Fruit fly (Drosophila melanogaster) whole organism, embryonic: ENCODE data around the gene tup.

ENCODE experiments used
- Atf6 ChIP-seq: fragments of 200-800 bp; sonication (Bioruptor generic); IDR thresholded peaks from 2 replicates; pipeline ENCODE4 v1.3.6; 2022; ENCODE audit warnings: missing biosample characterization, missing genetic modification characterization
- Bdp1 ChIP-seq: fragments of 200-800 bp; sonication (Bioruptor generic); optimal IDR thresholded peaks from 3 replicates; lab custom pipeline; 2016; ENCODE audit warnings: missing biosample characterization, missing genetic modification characterization
- CG1024 ChIP-seq: fragments of 200-800 bp; sonication (Bioruptor generic); IDR thresholded peaks from 2 replicates; pipeline ENCODE4 v1.3.6; 2022; ENCODE audit warnings: missing biosample characterization, missing genetic modification characterization
- CG12219 ChIP-seq: fragments of 200-800 bp; sonication (Bioruptor generic); optimal IDR thresholded peaks from 3 replicates; lab custom pipeline; 2018; ENCODE audit warnings: missing biosample characterization, mild to moderate bottlenecking, missing genetic modification characterization
- CG12236 ChIP-seq: fragments of 200-800 bp; sonication (Bioruptor generic); optimal IDR thresholded peaks from 2 replicates; lab custom pipeline; 2016; ENCODE audit warnings: missing biosample characterization, missing genetic modification characterization
- CG12659 ChIP-seq: fragments of 200-800 bp; sonication (Bioruptor generic); optimal IDR thresholded peaks from 3 replicates; lab custom pipeline; 2017; ENCODE audit warnings: mild to moderate bottlenecking, missing biosample characterization, missing genetic modification reagents, missing genetic modification characterization
- CG14441 ChIP-seq: fragments of 200-800 bp; sonication (Bioruptor generic); IDR thresholded peaks from 2 replicates; pipeline ENCODE4 v1.3.6; 2022; ENCODE audit warnings: missing biosample characterization, missing genetic modification characterization
- CG15479 ChIP-seq: fragments of 200-800 bp; sonication (Bioruptor generic); optimal IDR thresholded peaks from 3 replicates; lab custom pipeline; 2019; ENCODE audit warnings: missing biosample characterization, mild to moderate bottlenecking, missing genetic modification characterization, moderate library complexity
- CG1603 ChIP-seq: fragments of 200-800 bp; sonication (Bioruptor generic); optimal IDR thresholded peaks from 2 replicates; lab custom pipeline; 2019; ENCODE audit warnings: missing biosample characterization, mild to moderate bottlenecking, missing genetic modification characterization, moderate library complexity
- CG17361 ChIP-seq: fragments of 200-800 bp; sonication (Bioruptor generic); IDR thresholded peaks from 3 replicates; pipeline ENCODE4 v1.3.6; 2022; ENCODE audit warnings: missing biosample characterization, missing genetic modification characterization
- CG17802 ChIP-seq: fragments of 200-800 bp; sonication (Bioruptor generic); optimal IDR thresholded peaks from 2 replicates; lab custom pipeline; 2018; ENCODE audit warnings: missing biosample characterization, mild to moderate bottlenecking, missing genetic modification characterization, moderate library complexity
- CG18262 ChIP-seq: fragments of 200-800 bp; optimal IDR thresholded peaks from 3 replicates; lab custom pipeline; 2019; ENCODE audit warnings: missing biosample characterization, mild to moderate bottlenecking, missing genetic modification characterization, moderate library complexity
- CG2116 ChIP-seq: fragments of 200-800 bp; sonication (Bioruptor generic); optimal IDR thresholded peaks from 3 replicates; lab custom pipeline; 2018; ENCODE audit warnings: missing biosample characterization, mild to moderate bottlenecking, missing genetic modification characterization
- CG32532 ChIP-seq: fragments of 200-800 bp; sonication (Bioruptor generic); IDR thresholded peaks from 2 replicates; pipeline ENCODE4 v1.3.6; 2022; ENCODE audit warnings: missing biosample characterization, missing genetic modification characterization
- CG6272 ChIP-seq: fragments of 200-800 bp; sonication (Bioruptor generic); IDR thresholded peaks from 2 replicates; pipeline ENCODE4 v1.3.6; 2022; ENCODE audit warnings: missing biosample characterization, missing genetic modification characterization
- CG6683 ChIP-seq: fragments of 200-800 bp; sonication (Bioruptor generic); optimal IDR thresholded peaks from 2 replicates; lab custom pipeline; 2017; ENCODE audit warnings: missing biosample characterization, mild to moderate bottlenecking, missing genetic modification characterization, missing genetic modification reagents
- CG7357 ChIP-seq: fragments of 200-800 bp; sonication (Bioruptor generic); IDR thresholded peaks from 3 replicates; pipeline ENCODE4 v1.3.6; 2022; ENCODE audit warnings: missing biosample characterization, missing genetic modification characterization
- CG7372 ChIP-seq: fragments of 200-800 bp; sonication (Bioruptor generic); IDR thresholded peaks from 2 replicates; pipeline ENCODE4 v1.3.6; 2022; ENCODE audit warnings: missing biosample characterization, missing genetic modification characterization
- Chrac-16 ChIP-seq: fragments of 200-800 bp; sonication (Bioruptor generic); optimal IDR thresholded peaks from 3 replicates; lab custom pipeline; 2016; ENCODE audit warnings: missing biosample characterization, missing genetic modification characterization
- CoRest ChIP-seq: fragments of 200-800 bp; sonication (Bioruptor generic); optimal IDR thresholded peaks from 3 replicates; lab custom pipeline; 2018; ENCODE audit warnings: missing biosample characterization, mild to moderate bottlenecking, missing genetic modification characterization, moderate library complexity
- Deaf1 ChIP-seq: fragments of 200-800 bp; optimal IDR thresholded peaks from 3 replicates; lab custom pipeline; 2019; ENCODE audit warnings: missing biosample characterization, mild to moderate bottlenecking, missing genetic modification characterization, moderate library complexity
- E2f1 ChIP-seq: fragments of 200-800 bp; sonication (Bioruptor generic); IDR thresholded peaks from 2 replicates; pipeline ENCODE4 v1.3.6; 2022; ENCODE audit warnings: missing biosample characterization, missing genetic modification characterization
- Fer2 ChIP-seq: fragments of 200-800 bp; sonication (Bioruptor generic); optimal IDR thresholded peaks from 2 replicates; lab custom pipeline; 2018; ENCODE audit warnings: missing biosample characterization, mild to moderate bottlenecking, missing genetic modification characterization, moderate library complexity
- HLH4C ChIP-seq: fragments of 200-800 bp; sonication (Bioruptor generic); IDR thresholded peaks from 3 replicates; pipeline ENCODE4 v1.3.6; 2022; ENCODE audit warnings: missing biosample characterization, missing genetic modification characterization; ENCODE audit not compliant: partially characterized antibody
- Hr39 ChIP-seq: fragments of >200 bp; optimal IDR thresholded peaks from 2 replicates; lab custom pipeline; 2017
- Med ChIP-seq: fragments of 200-800 bp; sonication (Bioruptor generic); peaks from one replicate; lab custom pipeline; 2016; ENCODE audit warnings: missing biosample characterization, missing genetic modification characterization, mild to moderate bottlenecking, inconsistent platforms, moderate library complexity
- Meics ChIP-seq: fragments of 200-800 bp; sonication (Bioruptor generic); optimal IDR thresholded peaks from 2 replicates; lab custom pipeline; 2017; ENCODE audit warnings: missing biosample characterization, mild to moderate bottlenecking, missing genetic modification characterization
- Nf-YA ChIP-seq: fragments of 200-800 bp; sonication (Bioruptor generic); IDR thresholded peaks from 2 replicates; pipeline ENCODE4 v1.3.6; 2022; ENCODE audit warnings: missing biosample characterization, missing genetic modification characterization
- Ravus ChIP-seq: fragments of 200-800 bp; sonication (Bioruptor generic); IDR thresholded peaks from 2 replicates; pipeline ENCODE4 v1.3.6; 2022; ENCODE audit warnings: missing biosample characterization, missing genetic modification characterization
- Scr ChIP-seq: fragments of 200-800 bp; sonication (Bioruptor generic); IDR thresholded peaks from 2 replicates; pipeline ENCODE4 v1.3.6; 2022; ENCODE audit warnings: missing biosample characterization, missing genetic modification characterization; ENCODE audit not compliant: partially characterized antibody
- Sox100B ChIP-seq: fragments of 200-800 bp; sonication (Bioruptor generic); optimal IDR thresholded peaks from 3 replicates; lab custom pipeline; 2018; ENCODE audit warnings: missing biosample characterization, mild to moderate bottlenecking, missing genetic modification characterization
- ab ChIP-seq: fragments of 200-800 bp; sonication (Bioruptor generic); optimal IDR thresholded peaks from 2 replicates; lab custom pipeline; 2016; ENCODE audit warnings: missing biosample characterization, missing genetic modification characterization
- abd-A ChIP-seq: fragments of 200-800 bp; sonication (Bioruptor generic); optimal IDR thresholded peaks from 3 replicates; lab custom pipeline; 2019; ENCODE audit warnings: missing biosample characterization, mild to moderate bottlenecking, missing genetic modification characterization, moderate library complexity
- al ChIP-seq: fragments of 200-800 bp; sonication (Bioruptor generic); IDR thresholded peaks from 2 replicates; pipeline ENCODE4 v1.3.6; 2022; ENCODE audit warnings: missing biosample characterization, missing genetic modification characterization
- amos ChIP-seq: fragments of 200-800 bp; sonication (Bioruptor generic); IDR thresholded peaks from 2 replicates; pipeline ENCODE4 v1.3.6; 2022; ENCODE audit warnings: missing biosample characterization, missing genetic modification characterization; ENCODE audit not compliant: partially characterized antibody
- br ChIP-seq: fragments of >200 bp; optimal IDR thresholded peaks from 2 replicates; lab custom pipeline; 2017
- cato ChIP-seq: fragments of 200-800 bp; sonication (Bioruptor generic); optimal IDR thresholded peaks from 2 replicates; lab custom pipeline; 2016; ENCODE audit warnings: missing biosample characterization, missing genetic modification characterization, borderline replicate concordance
- chinmo ChIP-seq: fragments of 200-800 bp; sonication (Bioruptor generic); IDR thresholded peaks from 4 replicates; pipeline ENCODE4 v1.3.6; 2022; ENCODE audit warnings: missing biosample characterization, missing genetic modification characterization; ENCODE audit not compliant: partially characterized antibody
- en ChIP-seq: fragments of 200-800 bp; sonication (Bioruptor generic); optimal IDR thresholded peaks from 2 replicates; lab custom pipeline; 2016; ENCODE audit warnings: missing biosample characterization, missing genetic modification characterization
- eyg ChIP-seq: fragments of 200-800 bp; sonication (Bioruptor generic); optimal IDR thresholded peaks from 3 replicates; lab custom pipeline; 2016; ENCODE audit warnings: missing biosample characterization, missing genetic modification characterization
- grau ChIP-seq: fragments of 200-800 bp; optimal IDR thresholded peaks from 3 replicates; lab custom pipeline; 2019; ENCODE audit warnings: missing biosample characterization, mild to moderate bottlenecking, missing genetic modification characterization, moderate library complexity
- inv ChIP-seq: fragments of 200-800 bp; sonication (Bioruptor generic); IDR thresholded peaks from 2 replicates; pipeline ENCODE4 v1.3.6; 2022; ENCODE audit warnings: missing biosample characterization, missing genetic modification characterization; ENCODE audit not compliant: partially characterized antibody
- jing ChIP-seq: fragments of 200-800 bp; sonication (Bioruptor generic); optimal IDR thresholded peaks from 2 replicates; lab custom pipeline; 2018; ENCODE audit warnings: missing biosample characterization, mild to moderate bottlenecking, missing genetic modification characterization
- ken ChIP-seq: fragments of 200-800 bp; sonication (Bioruptor generic); IDR thresholded peaks from 3 replicates; pipeline ENCODE4 v1.3.6; 2022; ENCODE audit warnings: missing biosample characterization, missing genetic modification characterization
- klu ChIP-seq: fragments of 200-800 bp; sonication (Bioruptor generic); IDR thresholded peaks from 2 replicates; pipeline ENCODE4 v1.3.6; 2022; ENCODE audit warnings: missing biosample characterization, missing genetic modification characterization
- lola ChIP-seq, 3 experiments: fragments of >200 bp in 2 of 3; fragments of 200-800 bp in 1 of 3; sonication (Bioruptor generic) in 1 of 3; optimal IDR thresholded peaks; 2 replicates each; lab custom pipeline; 2017 to 2019; ENCODE audit warnings: missing biosample characterization in 3 of 3, missing genetic modification characterization in 3 of 3, mild to moderate bottlenecking in 1 of 3, moderate library complexity in 1 of 3
- mirr ChIP-seq: fragments of 200-800 bp; sonication (Bioruptor generic); optimal IDR thresholded peaks from 3 replicates; lab custom pipeline; 2018; ENCODE audit warnings: missing biosample characterization, mild to moderate bottlenecking, missing genetic modification characterization
- mld ChIP-seq: fragments of 200-800 bp; sonication (Bioruptor generic); IDR thresholded peaks from 3 replicates; pipeline ENCODE4 v1.3.6; 2022; ENCODE audit warnings: missing biosample characterization, missing genetic modification characterization; ENCODE audit not compliant: partially characterized antibody
- repo ChIP-seq: fragments of 200-800 bp; sonication (Bioruptor generic); optimal IDR thresholded peaks from 2 replicates; lab custom pipeline; 2016; ENCODE audit warnings: missing biosample characterization, missing genetic modification characterization
- sima ChIP-seq: fragments of 200-800 bp; sonication (Bioruptor generic); optimal IDR thresholded peaks from 2 replicates; lab custom pipeline; 2016; ENCODE audit warnings: missing biosample characterization, missing genetic modification characterization
- slbo ChIP-seq: fragments of 200-800 bp; sonication (Bioruptor generic); IDR thresholded peaks from 2 replicates; pipeline ENCODE4 v1.3.6; 2022; ENCODE audit warnings: missing biosample characterization, missing genetic modification characterization

Gene tup

dm6 chr2L:18890087-18890486 is 9.0 kb upstream of the tup start (continued):
- TF ChIP-seq Atf6 (GFP tag; lab: Robert Waterston, UW) (peak; percentile 53; the same call in 1 of the 2 replicates), al (no peak), cato (peak; percentile 58), CG12219 (GFP tag; lab: Kevin White, UChicago) (peak; percentile 74), E2f1 (peak; percentile 39; the same call in 1 of the 2 replicates), CG18262 (peak; percentile 89), HLH4C (GFP tag; lab: Robert Waterston, UW) (no peak), Ravus (GFP tag; lab: Robert Waterston, UW) (no peak), slbo (peak; percentile 57), CG1603 (tag; lab: Kevin White, UChicago) (peak; percentile 93), sima (GFP tag; lab: Kevin White, UChicago) (no peak), CG32532 (GFP tag; lab: Robert Waterston, UW) (no peak; the same call in 1 of the 2 replicates), lola (GFP tag; optimal IDR thresholded peaks at IDR 0.05; lab: Kevin White, UChicago) (peak in 1 of 3 experiments; percentile 91), Fer2 (tag; lab: Kevin White, UChicago) (no peak), Sox100B (GFP tag; lab: Kevin White, UChicago) (peak; percentile 51), CG15479 (peak; percentile 59), CG6683 (no peak), jing (GFP tag; lab: Kevin White, UChicago) (peak; percentile 47), en (GFP tag; lab: Kevin White, UChicago) (peak; percentile 72), CG17361 (GFP tag; lab: Robert Waterston, UW) (peak; percentile 76), ab (GFP tag; lab: Kevin White, UChicago) (peak; percentile 47), klu (GFP tag; lab: Robert Waterston, UW) (peak; percentile 38; the same call in 1 of the 2 replicates), br (lab: Kevin White, UChicago) (no peak), CG12236 (GFP tag; lab: Kevin White, UChicago) (peak; percentile 39), Meics (GFP tag; lab: Kevin White, UChicago) (peak; percentile 15), repo (GFP tag; lab: Kevin White, UChicago) (peak; percentile 68), Med (GFP tag; lab: Kevin White, UChicago) (peak; percentile 93), Deaf1 (tag; lab: Kevin White, UChicago) (peak; percentile 19), mld (no peak), CG7357 (peak; percentile 63; the same call in 2 of the 3 replicates), Scr (GFP tag; lab: Robert Waterston, UW) (no peak), CG6272 (0 out of 2 replicates have a peak, but pooled peaks have one; percentile 24), grau (peak; percentile 70), CG2116 (peak; percentile 29), eyg (GFP tag; lab: Kevin White, UChicago) (peak; percentile 7), CG12659 (GFP tag; lab: Kevin White, UChicago) (peak; percentile 42), ken (peak; percentile 69), mirr (GFP tag; lab: Kevin White, UChicago) (no peak), amos (GFP tag; lab: Robert Waterston, UW) (no peak), CoRest (tag; lab: Kevin White, UChicago) (peak; percentile 71), Nf-YA (GFP tag; lab: Robert Waterston, UW) (no peak), chinmo (GFP tag; lab: Robert Waterston, UW) (no peak), Chrac-16 (peak; percentile 89), CG17802 (tag; lab: Kevin White, UChicago) (peak; percentile 50), abd-A (tag; lab: Kevin White, UChicago) (no peak), CG1024 (GFP tag; lab: Robert Waterston, UW) (peak; percentile 69), CG7372 (GFP tag; lab: Robert Waterston, UW) (peak; percentile 35; the same call in 1 of the 2 replicates), inv (GFP tag; lab: Robert Waterston, UW) (no peak), Hr39 (lab: Kevin White, UChicago) (no peak), Bdp1 (GFP tag; lab: Kevin White, UChicago) (peak; percentile 52), CG14441 (GFP tag; lab: Robert Waterston, UW) (no peak)
